Worm (Caenorhabditis elegans): ENCODE measurements around the gene K03H6.5.

- TF ChIP-seq ama-1 (optimal IDR thresholded peaks at IDR 0.05) = no peak
- no peak for TF ChIP-seq sma-9 (GFP tag; optimal IDR thresholded peaks at IDR 0.05)
- TF ChIP-seq sma-9 (tag; optimal IDR thresholded peaks at IDR 0.05) = no peak
- no peak for TF ChIP-seq lin-39 (tag; optimal IDR thresholded peaks at IDR 0.05)
- TF ChIP-seq R02D3.7 (tag; optimal IDR thresholded peaks at IDR 0.05) = no peak
- TF ChIP-seq nhr-10 (tag; optimal IDR thresholded peaks at IDR 0.05) = no peak
- no peak for TF ChIP-seq nhr-237 (tag; optimal IDR thresholded peaks at IDR 0.05)
- TF ChIP-seq C34F6.9 (tag; optimal IDR thresholded peaks at IDR 0.05) = no peak
Observed at ce11 chrIV:1478649-1479048, 57.6 kb downstream of the K03H6.5 start.

All from whole organism, L2 larva.